Fruit fly (Drosophila melanogaster) whole organism, embryonic: ENCODE measurements around the gene CG34296.

Experiments
- Atf3 ChIP-seq: fragments of 200-800 bp; sonication (Bioruptor generic); optimal IDR thresholded peaks from 3 replicates; lab custom pipeline; 2016; ENCODE audit warnings: missing biosample characterization, missing genetic modification characterization
- BtbVII ChIP-seq: fragments of 200-800 bp; sonication (Bioruptor generic); optimal IDR thresholded peaks from 3 replicates; lab custom pipeline; 2017; ENCODE audit warnings: missing biosample characterization, mild to moderate bottlenecking, missing genetic modification characterization
- CG11456 ChIP-seq: fragments of 200-800 bp; sonication (Bioruptor generic); IDR thresholded peaks from 3 replicates; pipeline ENCODE4 v1.3.6; 2022; ENCODE audit warnings: missing biosample characterization, missing genetic modification characterization
- CG14710 ChIP-seq: fragments of 200-800 bp; sonication (Bioruptor generic); optimal IDR thresholded peaks from 3 replicates; lab custom pipeline; 2019; ENCODE audit warnings: missing biosample characterization, mild to moderate bottlenecking, missing genetic modification characterization, moderate library complexity
- CG1647 ChIP-seq: fragments of 200-800 bp; sonication (Bioruptor generic); optimal IDR thresholded peaks from 3 replicates; lab custom pipeline; 2016; ENCODE audit warnings: missing biosample characterization, missing genetic modification characterization
- CG17802 ChIP-seq: fragments of 200-800 bp; sonication (Bioruptor generic); optimal IDR thresholded peaks from 2 replicates; lab custom pipeline; 2018; ENCODE audit warnings: missing biosample characterization, mild to moderate bottlenecking, missing genetic modification characterization, moderate library complexity
- CG2202 ChIP-seq: fragments of 200-800 bp; sonication (Bioruptor generic); optimal IDR thresholded peaks from 2 replicates; lab custom pipeline; 2018; ENCODE audit warnings: missing biosample characterization, mild to moderate bottlenecking, missing genetic modification characterization
- CG3163 ChIP-seq: fragments of 200-800 bp; sonication (Bioruptor generic); optimal IDR thresholded peaks from 3 replicates; lab custom pipeline; 2016; ENCODE audit warnings: missing biosample characterization, missing genetic modification characterization
- CG33213 ChIP-seq: fragments of 200-800 bp; sonication (Bioruptor generic); optimal IDR thresholded peaks from 3 replicates; lab custom pipeline; 2016; ENCODE audit warnings: missing biosample characterization, missing genetic modification characterization
- CG3847 ChIP-seq: fragments of 200-800 bp; sonication (Bioruptor generic); IDR thresholded peaks from 2 replicates; pipeline ENCODE4 v1.3.6; 2022; ENCODE audit warnings: missing biosample characterization, missing genetic modification characterization
- CG4282 ChIP-seq: fragments of 200-800 bp; sonication (Bioruptor generic); optimal IDR thresholded peaks from 2 replicates; lab custom pipeline; 2016; ENCODE audit warnings: missing biosample characterization, missing genetic modification characterization
- CG4404 ChIP-seq: fragments of 200-800 bp; sonication (Bioruptor generic); IDR thresholded peaks from 2 replicates; pipeline ENCODE4 v1.3.6; 2022; ENCODE audit warnings: missing biosample characterization, missing genetic modification characterization
- CG4707 ChIP-seq: fragments of 200-800 bp; sonication (Bioruptor generic); optimal IDR thresholded peaks from 2 replicates; lab custom pipeline; 2018; ENCODE audit warnings: missing biosample characterization, mild to moderate bottlenecking, missing genetic modification characterization, moderate library complexity
- CG6689 ChIP-seq: fragments of 200-800 bp; sonication (Bioruptor generic); IDR thresholded peaks from 2 replicates; pipeline ENCODE4 v1.3.6; 2022; ENCODE audit warnings: missing biosample characterization, missing genetic modification characterization
- CG6854 ChIP-seq: fragments of 200-800 bp; sonication (Bioruptor generic); optimal IDR thresholded peaks from 3 replicates; lab custom pipeline; 2017; ENCODE audit warnings: missing biosample characterization, mild to moderate bottlenecking, missing genetic modification characterization
- CG7745 ChIP-seq: fragments of 200-800 bp; sonication (Bioruptor generic); optimal IDR thresholded peaks from 2 replicates; lab custom pipeline; 2018; ENCODE audit warnings: missing biosample characterization, mild to moderate bottlenecking, missing genetic modification characterization, moderate library complexity
- CG8089 ChIP-seq: fragments of 200-800 bp; sonication (Bioruptor generic); optimal IDR thresholded peaks from 3 replicates; lab custom pipeline; 2016; ENCODE audit warnings: missing biosample characterization, missing genetic modification characterization
- CG8281 ChIP-seq: fragments of 200-800 bp; sonication (Bioruptor generic); optimal IDR thresholded peaks from 2 replicates; lab custom pipeline; 2018; ENCODE audit warnings: missing biosample characterization, mild to moderate bottlenecking, missing genetic modification characterization, moderate library complexity
- CG9797 ChIP-seq: fragments of 200-800 bp; sonication (Bioruptor generic); optimal IDR thresholded peaks from 3 replicates; lab custom pipeline; 2018; ENCODE audit warnings: missing biosample characterization, mild to moderate bottlenecking, missing genetic modification characterization
- CHES-1-like ChIP-seq: fragments of 200-800 bp; sonication (Bioruptor generic); optimal IDR thresholded peaks from 2 replicates; lab custom pipeline; 2016; ENCODE audit warnings: missing biosample characterization, missing genetic modification characterization
- CkIIα-i1 ChIP-seq: fragments of 200-800 bp; sonication (Bioruptor generic); IDR thresholded peaks from 2 replicates; pipeline ENCODE4 v1.3.6; 2022; ENCODE audit warnings: missing biosample characterization, missing genetic modification characterization
- D19A ChIP-seq: fragments of 200-800 bp; optimal IDR thresholded peaks from 3 replicates; lab custom pipeline; 2019; ENCODE audit warnings: missing biosample characterization, mild to moderate bottlenecking, missing genetic modification characterization, moderate library complexity
- Deaf1 ChIP-seq: fragments of 200-800 bp; optimal IDR thresholded peaks from 3 replicates; lab custom pipeline; 2019; ENCODE audit warnings: missing biosample characterization, mild to moderate bottlenecking, missing genetic modification characterization, moderate library complexity
- Fer3 ChIP-seq: fragments of 200-800 bp; sonication (Bioruptor generic); optimal IDR thresholded peaks from 2 replicates; lab custom pipeline; 2018; ENCODE audit warnings: missing biosample characterization, mild to moderate bottlenecking, missing genetic modification characterization, moderate library complexity
- Gug ChIP-seq: fragments of 200-800 bp; sonication (Bioruptor generic); IDR thresholded peaks from 4 replicates; pipeline ENCODE4 v1.3.6; 2022; ENCODE audit warnings: missing biosample characterization, missing genetic modification characterization
- Hey ChIP-seq: fragments of 200-800 bp; sonication (Bioruptor generic); optimal IDR thresholded peaks from 3 replicates; lab custom pipeline; 2018; ENCODE audit warnings: missing biosample characterization, mild to moderate bottlenecking, missing genetic modification characterization
- Mad ChIP-seq: fragments of 200-800 bp; sonication (Bioruptor generic); optimal IDR thresholded peaks from 2 replicates; lab custom pipeline; 2016; ENCODE audit warnings: missing biosample characterization, missing genetic modification characterization
- Mes4 ChIP-seq: fragments of 200-800 bp; sonication (Bioruptor generic); optimal IDR thresholded peaks from 2 replicates; lab custom pipeline; 2016; ENCODE audit warnings: missing biosample characterization, missing genetic modification characterization
- NC2α ChIP-seq: fragments of 200-800 bp; sonication (Bioruptor generic); optimal IDR thresholded peaks from 2 replicates; lab custom pipeline; 2016; ENCODE audit warnings: missing biosample characterization, missing genetic modification characterization
- Scr ChIP-seq: fragments of 200-800 bp; sonication (Bioruptor generic); IDR thresholded peaks from 2 replicates; pipeline ENCODE4 v1.3.6; 2022; ENCODE audit warnings: missing biosample characterization, missing genetic modification characterization; ENCODE audit not compliant: partially characterized antibody
- Six4 ChIP-seq: fragments of 200-800 bp; sonication (Bioruptor generic); optimal IDR thresholded peaks from 2 replicates; lab custom pipeline; 2016; ENCODE audit warnings: missing biosample characterization, missing genetic modification characterization
- Sox100B ChIP-seq: fragments of 200-800 bp; sonication (Bioruptor generic); optimal IDR thresholded peaks from 3 replicates; lab custom pipeline; 2018; ENCODE audit warnings: missing biosample characterization, mild to moderate bottlenecking, missing genetic modification characterization
- ab ChIP-seq: fragments of 200-800 bp; sonication (Bioruptor generic); optimal IDR thresholded peaks from 2 replicates; lab custom pipeline; 2016; ENCODE audit warnings: missing biosample characterization, missing genetic modification characterization
- amos ChIP-seq: fragments of 200-800 bp; sonication (Bioruptor generic); IDR thresholded peaks from 2 replicates; pipeline ENCODE4 v1.3.6; 2022; ENCODE audit warnings: missing biosample characterization, missing genetic modification characterization; ENCODE audit not compliant: partially characterized antibody
- ara ChIP-seq: fragments of 200-800 bp; sonication (Bioruptor generic); IDR thresholded peaks from 2 replicates; pipeline ENCODE4 v1.3.6; 2022; ENCODE audit warnings: missing biosample characterization, missing genetic modification characterization
- dimm ChIP-seq: fragments of 200-800 bp; sonication (Bioruptor generic); IDR thresholded peaks from 2 replicates; pipeline ENCODE4 v1.3.6; 2022; ENCODE audit warnings: missing biosample characterization, missing genetic modification characterization
- fu2 ChIP-seq: fragments of 200-800 bp; sonication (Bioruptor generic); optimal IDR thresholded peaks from 2 replicates; lab custom pipeline; 2016; ENCODE audit warnings: missing biosample characterization, missing genetic modification characterization
- grn ChIP-seq: fragments of 200-800 bp; sonication (Bioruptor generic); optimal IDR thresholded peaks from 3 replicates; lab custom pipeline; 2017; ENCODE audit warnings: missing biosample characterization, missing genetic modification characterization
- h ChIP-seq: fragments of >200 bp; optimal IDR thresholded peaks from 2 replicates; lab custom pipeline; 2017
- jumu ChIP-seq: fragments of 200-800 bp; sonication (Bioruptor generic); optimal IDR thresholded peaks from 3 replicates; lab custom pipeline; 2016; ENCODE audit warnings: missing biosample characterization, missing genetic modification characterization
- ken ChIP-seq: fragments of 200-800 bp; sonication (Bioruptor generic); IDR thresholded peaks from 3 replicates; pipeline ENCODE4 v1.3.6; 2022; ENCODE audit warnings: missing biosample characterization, missing genetic modification characterization
- lmd ChIP-seq: fragments of 200-800 bp; sonication (Bioruptor generic); IDR thresholded peaks from 2 replicates; pipeline ENCODE4 v1.3.6; 2022; ENCODE audit warnings: missing biosample characterization, missing genetic modification characterization
- lola ChIP-seq, 3 experiments: fragments of >200 bp in 2 of 3; fragments of 200-800 bp in 1 of 3; sonication (Bioruptor generic) in 1 of 3; optimal IDR thresholded peaks; 2 replicates each; lab custom pipeline; 2017 to 2019; ENCODE audit warnings: missing biosample characterization in 3 of 3, missing genetic modification characterization in 3 of 3, mild to moderate bottlenecking in 1 of 3, moderate library complexity in 1 of 3
- mld ChIP-seq: fragments of 200-800 bp; sonication (Bioruptor generic); IDR thresholded peaks from 3 replicates; pipeline ENCODE4 v1.3.6; 2022; ENCODE audit warnings: missing biosample characterization, missing genetic modification characterization; ENCODE audit not compliant: partially characterized antibody
- otp ChIP-seq: fragments of 200-800 bp; sonication (Bioruptor generic); IDR thresholded peaks from 3 replicates; pipeline ENCODE4, ENCODE4 v1.3.6; 2022; ENCODE audit warnings: missing biosample characterization, missing genetic modification characterization
- phol ChIP-seq: fragments of 200-800 bp; sonication (Bioruptor generic); optimal IDR thresholded peaks from 3 replicates; lab custom pipeline; 2018; ENCODE audit warnings: missing biosample characterization, mild to moderate bottlenecking, missing genetic modification characterization, moderate library complexity
- pum ChIP-seq: fragments of 200-800 bp; sonication (Bioruptor generic); optimal IDR thresholded peaks from 2 replicates; lab custom pipeline; 2016; ENCODE audit warnings: missing biosample characterization, missing genetic modification characterization
- ro ChIP-seq: fragments of 200-800 bp; sonication (Bioruptor generic); IDR thresholded peaks from 2 replicates; pipeline ENCODE4 v1.3.6; 2022; ENCODE audit warnings: missing biosample characterization, missing genetic modification characterization
- tgo ChIP-seq: fragments of 200-800 bp; sonication (Bioruptor generic); IDR thresholded peaks from 3 replicates; pipeline ENCODE4 v1.3.6; 2022; ENCODE audit warnings: missing biosample characterization, missing genetic modification characterization
- trem ChIP-seq: fragments of 200-800 bp; optimal IDR thresholded peaks from 3 replicates; lab custom pipeline; 2019; ENCODE audit warnings: missing biosample characterization, mild to moderate bottlenecking, missing genetic modification characterization, moderate library complexity
- yki ChIP-seq: fragments of >200 bp; optimal IDR thresholded peaks from 3 replicates; lab custom pipeline; 2018

Gene CG34296

DNA sequence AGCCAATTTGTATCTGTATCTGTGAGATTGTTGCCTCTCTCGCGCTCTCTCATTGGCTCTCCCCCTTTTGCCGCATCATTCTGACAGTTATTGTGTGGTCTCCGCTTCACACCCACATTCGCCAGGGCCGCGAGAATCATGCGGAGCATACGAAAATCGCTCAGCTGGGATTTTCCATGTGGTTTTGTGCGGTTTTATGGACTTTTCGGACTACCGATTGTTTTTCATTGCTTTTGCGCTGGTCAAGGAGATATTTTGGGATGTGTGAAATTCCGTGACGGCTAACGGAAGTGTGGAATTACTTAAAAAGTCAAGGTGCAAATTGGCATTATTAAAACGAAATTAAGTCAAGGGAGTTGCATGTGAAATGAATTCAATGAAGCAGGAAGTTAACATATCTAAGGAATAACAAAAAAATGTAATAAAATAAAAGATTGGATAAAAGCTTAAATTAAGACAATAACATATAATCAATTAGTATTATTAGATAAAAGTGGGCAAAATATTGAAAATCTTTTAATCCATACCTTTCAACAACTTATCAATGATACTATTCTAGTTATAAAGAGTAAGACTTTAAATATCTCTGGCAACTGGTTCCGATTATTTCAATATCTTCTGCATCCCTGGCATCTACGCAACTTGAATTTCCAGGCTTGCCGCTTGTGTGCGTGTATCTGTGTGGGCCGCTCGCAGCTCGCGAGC, 49.9 kb downstream of the CG34296 start (continued):
- TF ChIP-seq CG17802 (tag; lab: Kevin White, UChicago): no peak
- no peak for TF ChIP-seq Deaf1 (tag; lab: Kevin White, UChicago)
- no peak for TF ChIP-seq ara (GFP tag; lab: Robert Waterston, UW)
- TF ChIP-seq ken (GFP tag; lab: Robert Waterston, UW): peak; percentile 39; the same call in 1 of the 3 replicates
- no peak for TF ChIP-seq CHES-1-like
- TF ChIP-seq pum (GFP tag; lab: Kevin White, UChicago): peak; percentile 3
- TF ChIP-seq CkIIα-i1 (GFP tag; lab: Robert Waterston, UW): no peak
- TF ChIP-seq CG6689 (GFP tag; lab: Robert Waterston, UW): peak; percentile 43; the same call in 1 of the 2 replicates
- TF ChIP-seq ab (GFP tag; lab: Kevin White, UChicago): no peak
- no peak for TF ChIP-seq otp (GFP tag; lab: Robert Waterston, UW)
- no peak for TF ChIP-seq CG7745 (tag; lab: Kevin White, UChicago)
- no peak for TF ChIP-seq Mad (GFP tag; lab: Kevin White, UChicago)
- no peak for TF ChIP-seq jumu (GFP tag; lab: Kevin White, UChicago)
- TF ChIP-seq fu2: no peak
- no peak for TF ChIP-seq D19A
- no peak for TF ChIP-seq trem
- no peak for TF ChIP-seq CG1647 (GFP tag; lab: Kevin White, UChicago)
- no peak for TF ChIP-seq grn (GFP tag; lab: Kevin White, UChicago)
- TF ChIP-seq yki: peak; percentile 59
- TF ChIP-seq BtbVII (GFP tag; lab: Kevin White, UChicago): no peak
- no peak for TF ChIP-seq Hey
- no peak for TF ChIP-seq Mes4
- peak; percentile 61 for TF ChIP-seq CG14710
- no peak for TF ChIP-seq CG6854
- TF ChIP-seq lola (GFP tag; optimal IDR thresholded peaks at IDR 0.05; lab: Kevin White, UChicago): peak in 1 of 3 experiments; percentile 69
- no peak for TF ChIP-seq CG2202 (tag; lab: Kevin White, UChicago)
- TF ChIP-seq CG4282 (GFP tag; lab: Kevin White, UChicago): no peak
- TF ChIP-seq CG4404 (GFP tag; lab: Robert Waterston, UW): no peak
- no peak for TF ChIP-seq Scr (GFP tag; lab: Robert Waterston, UW)
- TF ChIP-seq mld (GFP tag; lab: Robert Waterston, UW): no peak
- TF ChIP-seq amos (GFP tag; lab: Robert Waterston, UW): no peak
- no peak for TF ChIP-seq CG3163 (GFP tag; lab: Kevin White, UChicago)
- peak; percentile 56; the same call in 1 of the 2 replicates for TF ChIP-seq lmd
- TF ChIP-seq dimm (GFP tag; lab: Robert Waterston, UW): no peak
- TF ChIP-seq CG8281 (tag; lab: Kevin White, UChicago): no peak
- TF ChIP-seq tgo (GFP tag; lab: Robert Waterston, UW): no peak
- TF ChIP-seq Gug (GFP tag; lab: Robert Waterston, UW): peak; percentile 42; the same call in 3 of the 4 replicates
- peak; percentile 45 for TF ChIP-seq phol (tag; lab: Kevin White, UChicago)
- peak; percentile 58; the same call in 2 of the 3 replicates for TF ChIP-seq CG11456 (GFP tag; lab: Robert Waterston, UW)
- TF ChIP-seq NC2α (GFP tag; lab: Kevin White, UChicago): no peak
- TF ChIP-seq CG8089 (GFP tag; lab: Kevin White, UChicago): no peak
- TF ChIP-seq CG4707: no peak
- peak; percentile 19 for TF ChIP-seq Six4 (GFP tag; lab: Kevin White, UChicago)
- TF ChIP-seq ro (GFP tag; lab: Robert Waterston, UW): no peak
- no peak for TF ChIP-seq CG9797 (GFP tag; lab: Kevin White, UChicago)
- no peak for TF ChIP-seq Atf3 (GFP tag; lab: Kevin White, UChicago)
- no peak for TF ChIP-seq Fer3
- peak; percentile 61 for TF ChIP-seq Sox100B
- no peak for TF ChIP-seq CG33213 (GFP tag; lab: Kevin White, UChicago)
- no peak for TF ChIP-seq h (lab: Kevin White, UChicago)
- TF ChIP-seq CG3847 (GFP tag; lab: Robert Waterston, UW): 0 out of 2 replicates have a peak, but pooled peaks have one; percentile 19
